Fruit fly (Drosophila melanogaster): ENCODE results near the gene CG9886.
A peak's percentile ranks its signal among the peaks of the same experiment; 100 is the strongest.

CG9886 gene

DNA sequence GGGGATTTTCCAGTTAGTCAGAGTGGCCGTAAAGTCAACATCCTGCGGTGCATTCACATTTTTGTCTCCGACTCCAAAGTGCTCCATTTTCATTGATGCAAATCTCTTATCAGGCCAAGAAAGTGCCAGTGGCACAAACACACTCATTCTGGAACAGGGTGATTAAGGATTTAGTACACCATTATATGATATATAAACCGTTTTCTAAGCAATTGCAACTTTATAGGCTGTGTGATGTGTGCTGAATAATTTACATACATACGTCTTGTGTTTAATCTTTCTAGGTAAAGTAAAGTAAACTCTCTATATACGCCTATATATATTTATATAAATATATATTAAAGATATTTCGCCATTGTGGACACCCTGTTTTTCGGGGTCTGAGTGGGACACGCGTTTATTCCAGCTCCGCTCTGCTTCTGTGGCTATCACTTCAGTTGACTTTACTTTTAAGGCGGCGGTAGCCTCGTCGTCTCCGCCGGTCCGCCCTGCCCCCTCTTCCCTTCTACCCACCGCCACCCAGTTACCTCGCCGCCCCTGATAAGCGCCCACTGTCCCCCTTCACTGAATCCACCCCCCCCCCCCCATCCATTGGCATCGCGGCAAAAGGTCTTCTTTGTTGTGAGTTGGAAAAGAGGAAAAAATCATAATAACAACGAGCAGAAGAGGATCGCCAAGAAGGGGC is 12.3 kb downstream of the CG9886 start (continued):
- TF ChIP-seq eg (GFP tag; IDR thresholded peaks at IDR 0.05) (peak; percentile 73), Sox14 (GFP tag; optimal IDR thresholded peaks at IDR 0.05) (peak; percentile 31), Met (GFP tag; optimal IDR thresholded peaks at IDR 0.05) (no peak), svp (GFP tag) (peak; percentile 24), CG3919 (GFP tag; optimal IDR thresholded peaks at IDR 0.05) (peak; percentile 23), CG31627 (GFP tag; optimal IDR thresholded peaks at IDR 0.05) (no peak), CG16779 (tag; optimal IDR thresholded peaks at IDR 0.05) (peak; percentile 37), CG9139 (GFP tag; optimal IDR thresholded peaks at IDR 0.05) (peak; percentile 32), ss (GFP tag; optimal IDR thresholded peaks at IDR 0.05) (peak; percentile 24 to 37)

DNA sequence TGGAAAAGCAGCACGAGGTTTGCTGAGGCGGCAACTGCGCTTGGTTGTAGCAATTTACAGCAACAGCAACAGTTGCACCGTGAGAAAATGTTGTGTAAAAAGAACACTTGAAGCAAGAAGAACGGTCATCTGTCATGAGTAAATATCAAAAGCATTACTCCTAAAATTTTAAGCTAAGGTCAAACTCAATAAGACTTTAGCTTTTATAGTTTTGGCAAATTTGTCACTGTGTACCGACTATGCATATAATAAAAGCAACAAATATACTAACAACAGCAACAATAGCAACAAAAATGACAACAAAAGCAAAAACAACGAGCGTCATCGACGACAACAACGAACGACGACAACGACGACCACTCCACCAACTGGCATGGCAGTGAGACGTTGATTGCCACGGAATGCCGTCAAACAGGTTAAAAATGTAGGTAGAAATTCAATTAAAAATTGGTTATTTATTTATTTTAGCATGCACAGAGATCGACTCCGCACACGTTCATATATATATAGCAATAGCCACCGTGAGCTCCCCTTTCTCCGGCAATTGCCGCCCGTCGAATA is 12.9 kb downstream of the CG9886 start:
- TF ChIP-seq Eip93F (GFP tag; optimal IDR thresholded peaks at IDR 0.05) (peak; percentile 57), achi (GFP tag; optimal IDR thresholded peaks at IDR 0.05) (peak; percentile 97), CG31627 (GFP tag; optimal IDR thresholded peaks at IDR 0.05) (peak; percentile 88), CG8119 (GFP tag; IDR thresholded peaks at IDR 0.05) (peak; percentile 98), OdsH (GFP tag; optimal IDR thresholded peaks at IDR 0.05) (peak; percentile 99), Sox15 (GFP tag; optimal IDR thresholded peaks at IDR 0.05) (peak; percentile 97), CG6808 (GFP tag; optimal IDR thresholded peaks at IDR 0.05) (peak; percentile 99), Lpt (GFP tag; optimal IDR thresholded peaks at IDR 0.05) (peak; percentile 99), fkh (GFP tag; optimal IDR thresholded peaks at IDR 0.05) (no peak), CG32006 (GFP tag; optimal IDR thresholded peaks at IDR 0.05) (peak; percentile 99), Blimp-1 (GFP tag; optimal IDR thresholded peaks at IDR 0.05) (peak; percentile 24), CG4318 (GFP tag; optimal IDR thresholded peaks at IDR 0.05) (peak; percentile 98), CG6276 (GFP tag; optimal IDR thresholded peaks at IDR 0.05) (peak; percentile 97), CG8319 (GFP tag; optimal IDR thresholded peaks at IDR 0.05) (peak; percentile 95), pdm3 (GFP tag; optimal IDR thresholded peaks at IDR 0.05) (peak; percentile 99), fd85E (GFP tag; optimal IDR thresholded peaks at IDR 0.05) (peak; percentile 90), CG11902 (GFP tag; optimal IDR thresholded peaks at IDR 0.05) (peak; percentile 96), CG10669 (GFP tag; optimal IDR thresholded peaks at IDR 0.05) (peak; percentile 99), CG10631 (GFP tag; optimal IDR thresholded peaks at IDR 0.05) (peak; percentile 98), CG15336 (GFP tag; IDR thresholded peaks at IDR 0.05) (peak; percentile 98), ss (GFP tag; optimal IDR thresholded peaks at IDR 0.05) (peak; percentile 98 to 99), net (GFP tag; optimal IDR thresholded peaks at IDR 0.05) (peak; percentile 97), salr (GFP tag; optimal IDR thresholded peaks at IDR 0.05) (peak; percentile 98 to 99), Hr39 (GFP tag; optimal IDR thresholded peaks at IDR 0.05) (peak; percentile 90), fd59A (GFP tag; optimal IDR thresholded peaks at IDR 0.05) (peak; percentile 99), dac (GFP tag; optimal IDR thresholded peaks at IDR 0.05) (peak; percentile 98), esn (GFP tag; optimal IDR thresholded peaks at IDR 0.05) (peak; percentile 90), svp (GFP tag) (peak; percentile 95), Sox14 (GFP tag; optimal IDR thresholded peaks at IDR 0.05) (peak; percentile 99), CG6792 (GFP tag; optimal IDR thresholded peaks at IDR 0.05) (peak; percentile 97), Ets21C (GFP tag; optimal IDR thresholded peaks at IDR 0.05) (peak; percentile 86), cyc (GFP tag; optimal IDR thresholded peaks at IDR 0.05) (peak; percentile 90), CG6163 (GFP tag; IDR thresholded peaks at IDR 0.05) (peak; percentile 99), vri (GFP tag; optimal IDR thresholded peaks at IDR 0.05) (peak; percentile 74), lz (GFP tag; optimal IDR thresholded peaks at IDR 0.05) (peak; percentile 91), CG1621 (tag; optimal IDR thresholded peaks at IDR 0.05) (peak; percentile 99), Smox (GFP tag; optimal IDR thresholded peaks at IDR 0.05) (peak; percentile 82), eg (GFP tag; IDR thresholded peaks at IDR 0.05) (peak; percentile 99), Sox102F (GFP tag; optimal IDR thresholded peaks at IDR 0.05) (peak; percentile 89), CG34406 (GFP tag; optimal IDR thresholded peaks at IDR 0.05) (peak; percentile 95), Ets96B (tag; optimal IDR thresholded peaks at IDR 0.05) (peak; percentile 99), Gug (GFP tag; IDR thresholded peaks at IDR 0.05) (peak; percentile 97), acj6 (GFP tag; optimal IDR thresholded peaks at IDR 0.05) (peak; percentile 98), CG3919 (GFP tag; optimal IDR thresholded peaks at IDR 0.05) (peak; percentile 99)

All from whole organism, prepupa.